Fruit fly (Drosophila melanogaster): Measurements from ENCODE around the gene Tsp97E.

- TF ChIP-seq EcR (GFP tag; optimal IDR thresholded peaks at IDR 0.05) (no peak), pan (optimal IDR thresholded peaks at IDR 0.05) (no peak), CG8478 (optimal IDR thresholded peaks at IDR 0.05) (no peak), psq (optimal IDR thresholded peaks at IDR 0.05) (no peak)
Measured at dm6 chr3R:27007022-27007421, 42.4 kb upstream of the Tsp97E start, which contains the start of gene CG6295.
